Worm (Caenorhabditis elegans) whole organism, young adult: Measurements from ENCODE around the gene F19G12.9.

Experiments
- F52B5.7 ChIP-seq: sonication (generic microtip); optimal IDR thresholded peaks from 2 replicates; lab custom pipeline; 2016; ENCODE audit warnings: mild to moderate bottlenecking, missing genetic modification characterization, missing compliant biosample characterization
- die-1 ChIP-seq: sonication (generic microtip); optimal IDR thresholded peaks from 2 replicates; lab custom pipeline; 2016; ENCODE audit warnings: missing genotype, mild to moderate bottlenecking, missing genetic modification characterization, missing compliant biosample characterization
- lin-35 ChIP-seq, 3 experiments: fragments of 150-350 bp in 2 of 3; sonication (generic microtip) in 1 of 3; optimal IDR thresholded peaks; 2 replicates each; lab custom pipeline; 2014 to 2018; ENCODE audit warnings: missing biosample characterization in 3 of 3, missing genetic modification characterization in 3 of 3, missing genetic modification reagents in 3 of 3
- pha-4 ChIP-seq: fragments of 150-350 bp; sonication (generic microtip); optimal IDR thresholded peaks from 2 replicates; lab custom pipeline; 2014; ENCODE audit warnings: missing biosample characterization, missing genetic modification reagents, missing genetic modification characterization
- unc-62 ChIP-seq: fragments of 150-350 bp; optimal IDR thresholded peaks from 2 replicates; lab custom pipeline; 2014; ENCODE audit warnings: missing biosample characterization, missing genetic modification reagents, missing genetic modification characterization
- xnd-1 ChIP-seq: sonication (generic microtip); optimal IDR thresholded peaks from 2 replicates; lab custom pipeline; 2016; ENCODE audit warnings: missing genotype, missing genetic modification reagents, missing genetic modification characterization, missing compliant biosample characterization

ce11 chrX:1386893-1387367 lies 32.1 kb upstream of the F19G12.9 start, which contains the start of gene F56C3.1:
- TF ChIP-seq lin-35 (GFP tag; optimal IDR thresholded peaks at IDR 0.05; lab: Kevin White, UChicago), result no peak
- TF ChIP-seq unc-62 (GFP tag; lab: Kevin White, UChicago), result no peak
- no peak for TF ChIP-seq F52B5.7 (tag; lab: Kevin White, UChicago)
- no peak for TF ChIP-seq xnd-1 (tag; lab: Kevin White, UChicago)
- TF ChIP-seq die-1 (tag; lab: Kevin White, UChicago), result no peak
- no peak for TF ChIP-seq pha-4 (tag; lab: Kevin White, UChicago)
